Worm (Caenorhabditis elegans) whole organism, L1 larva: ENCODE data around the gene F20D12.12.

Source experiments
- ama-1 ChIP-seq: fragments of 150-350 bp; optimal IDR thresholded peaks from 2 replicates; lab custom pipeline; 2014
- unc-62 ChIP-seq: fragments of 150-350 bp; optimal IDR thresholded peaks from 2 replicates; lab custom pipeline; 2014; ENCODE audit warnings: missing biosample characterization, missing genetic modification reagents, missing genetic modification characterization

DNA sequence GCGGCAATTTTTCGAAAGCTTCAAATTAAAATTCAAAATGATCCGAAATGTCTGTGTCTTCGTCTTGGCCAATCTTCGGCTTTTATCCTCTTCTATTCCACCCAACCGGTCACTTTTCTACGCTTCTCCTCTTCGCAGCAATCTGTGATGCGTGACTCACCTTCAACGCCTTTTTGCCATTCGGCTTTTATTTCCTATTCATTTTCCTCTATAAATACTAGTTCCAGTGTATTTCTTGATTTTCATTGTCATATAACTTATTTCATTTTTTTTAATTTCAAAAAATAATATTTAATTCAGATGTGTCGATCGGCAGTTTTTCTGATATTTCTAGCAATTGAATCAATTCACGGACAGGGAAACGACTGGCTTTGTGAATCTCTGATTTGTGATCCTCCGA is 27.1 kb upstream of the F20D12.12 start, which contains the start of gene C49H3.16:
- TF ChIP-seq unc-62 (GFP tag; lab: Kevin White, UChicago) (no peak), ama-1 (lab: Kevin White, UChicago) (no peak)
